Fruit fly (Drosophila melanogaster): ENCODE data around the gene BicD.

The BicD gene

DNA sequence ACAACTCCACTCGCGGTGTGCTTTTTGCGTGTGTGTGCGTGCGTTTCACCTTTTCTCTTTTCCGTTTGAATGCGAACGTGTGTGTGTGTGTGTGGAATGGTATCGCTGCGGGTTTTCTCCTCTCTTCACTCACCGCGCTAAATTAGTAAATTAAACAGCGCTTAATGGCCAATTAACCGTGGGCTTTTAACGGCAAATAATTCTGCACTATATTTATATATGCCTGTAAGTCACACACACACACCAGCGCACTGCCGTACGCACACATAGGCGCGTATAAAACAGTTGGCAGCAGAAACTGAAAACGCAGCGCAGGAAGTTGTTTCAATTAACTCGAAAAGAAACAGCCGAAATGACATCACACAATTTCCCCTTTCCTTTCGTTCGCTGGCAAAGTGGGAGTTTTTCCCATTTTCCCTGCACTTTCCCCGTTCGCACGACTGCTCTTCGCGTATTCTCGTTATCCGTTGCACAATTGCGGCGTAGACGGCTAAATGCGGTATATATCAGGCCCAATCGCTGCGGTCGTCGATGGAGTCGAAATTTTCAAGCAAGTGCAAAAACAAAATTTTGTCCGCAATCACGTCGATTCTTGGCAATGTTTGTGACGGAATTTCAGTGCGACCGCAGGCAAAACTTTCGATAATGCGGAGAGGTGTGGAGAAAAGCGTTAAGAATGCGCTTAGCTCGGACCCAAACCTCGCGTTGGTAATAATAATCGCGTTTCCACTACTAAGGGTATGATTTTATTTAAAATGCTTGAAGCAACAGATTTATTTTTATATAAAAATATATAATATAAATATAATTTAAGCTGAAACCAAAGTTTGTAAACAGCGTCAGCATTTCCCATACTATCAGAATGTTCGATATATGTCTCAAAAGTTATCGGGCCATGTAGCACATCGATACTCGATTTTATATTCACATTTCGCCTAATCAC, at the start of gene BicD (continued):
- TF ChIP-seq emc (GFP tag; optimal IDR thresholded peaks at IDR 0.05): no peak
- TF ChIP-seq CG17361 (GFP tag; IDR thresholded peaks at IDR 0.05): 0 out of 3 replicates have a peak, but pooled peaks have one; percentile 36
- TF ChIP-seq CG7357 (GFP tag; IDR thresholded peaks at IDR 0.05): peak; percentile 91
- no peak for TF ChIP-seq tx (GFP tag; optimal IDR thresholded peaks at IDR 0.05)
- TF ChIP-seq eyg (GFP tag; optimal IDR thresholded peaks at IDR 0.05): no peak
- TF ChIP-seq kay (GFP tag; optimal IDR thresholded peaks at IDR 0.05): no peak
- no peak for TF ChIP-seq CG2889 (GFP tag; IDR thresholded peaks at IDR 0.05)
- no peak for TF ChIP-seq Awh (GFP tag; IDR thresholded peaks at IDR 0.05)
- TF ChIP-seq lab (GFP tag; optimal IDR thresholded peaks at IDR 0.05): peak; percentile 31
- TF ChIP-seq sr (GFP tag; IDR thresholded peaks at IDR 0.05): no peak
- no peak for TF ChIP-seq CG8089 (GFP tag; optimal IDR thresholded peaks at IDR 0.05)
- no peak for TF ChIP-seq CG31224 (GFP tag; IDR thresholded peaks at IDR 0.05)
- TF ChIP-seq CG9797 (GFP tag; optimal IDR thresholded peaks at IDR 0.05): peak; percentile 80
- TF ChIP-seq crol (GFP tag; IDR thresholded peaks at IDR 0.05): no peak
- TF ChIP-seq CG7928 (GFP tag; optimal IDR thresholded peaks at IDR 0.05): peak; percentile 11
- TF ChIP-seq Hmx (GFP tag; optimal IDR thresholded peaks at IDR 0.05): no peak
- TF ChIP-seq Chrac-16 (GFP tag; optimal IDR thresholded peaks at IDR 0.05): no peak
- peak; percentile 24 for TF ChIP-seq CG13296 (GFP tag; optimal IDR thresholded peaks at IDR 0.05)
- no peak for TF ChIP-seq CG8765 (GFP tag; IDR thresholded peaks at IDR 0.05)
- TF ChIP-seq CG9817 (tag; optimal IDR thresholded peaks at IDR 0.05): no peak
- peak; percentile 37 for TF ChIP-seq sens (GFP tag)
- TF ChIP-seq CkIIα-i1 (GFP tag; IDR thresholded peaks at IDR 0.05): no peak
- peak; percentile 45 for TF ChIP-seq nerfin-2 (GFP tag; IDR thresholded peaks at IDR 0.05; ENCODE audit: partially characterized antibody)
- no peak for TF ChIP-seq bowl (GFP tag; IDR thresholded peaks at IDR 0.05)
- no peak for TF ChIP-seq CG12155 (GFP tag; optimal IDR thresholded peaks at IDR 0.05)
- TF ChIP-seq B-H1 (GFP tag; IDR thresholded peaks at IDR 0.05): no peak
- TF ChIP-seq Taf1 (GFP tag; IDR thresholded peaks at IDR 0.05): no peak
- no peak for TF ChIP-seq Hand (GFP tag; optimal IDR thresholded peaks at IDR 0.05)
- TF ChIP-seq YL-1 (GFP tag; optimal IDR thresholded peaks at IDR 0.05): peak; percentile 76
- TF ChIP-seq CG11723 (GFP tag; optimal IDR thresholded peaks at IDR 0.05): no peak
- TF ChIP-seq CG18262 (tag; optimal IDR thresholded peaks at IDR 0.05): peak; percentile 11
- TF ChIP-seq sima (GFP tag; optimal IDR thresholded peaks at IDR 0.05): no peak
- TF ChIP-seq tna (GFP tag; IDR thresholded peaks at IDR 0.05; ENCODE audit: partially characterized antibody): no peak; the same call in 1 of the 2 replicates
- TF ChIP-seq Blimp-1 (GFP tag; optimal IDR thresholded peaks at IDR 0.05): peak; percentile 2
- TF ChIP-seq dimm (GFP tag; IDR thresholded peaks at IDR 0.05): no peak
- TF ChIP-seq Poxn (GFP tag; IDR thresholded peaks at IDR 0.05): no peak
- peak; percentile 1 for TF ChIP-seq caup (GFP tag; optimal IDR thresholded peaks at IDR 0.05; ENCODE audit: severe bottlenecking)
- TF ChIP-seq fd102C (GFP tag; optimal IDR thresholded peaks at IDR 0.05): no peak
- no peak for TF ChIP-seq usp (GFP tag; optimal IDR thresholded peaks at IDR 0.05)
- TF ChIP-seq fd64A (GFP tag; optimal IDR thresholded peaks at IDR 0.05): no peak
- no peak for TF ChIP-seq CG11085 (GFP tag; IDR thresholded peaks at IDR 0.05)
- TF ChIP-seq CG42726 (GFP tag; IDR thresholded peaks at IDR 0.05; ENCODE audit: partially characterized antibody): peak; percentile 35; the same call in 1 of the 2 replicates
- TF ChIP-seq CG33557 (GFP tag; optimal IDR thresholded peaks at IDR 0.05): no peak
- TF ChIP-seq Usf (GFP tag; optimal IDR thresholded peaks at IDR 0.05): no peak
- TF ChIP-seq CG18764 (GFP tag; optimal IDR thresholded peaks at IDR 0.05): no peak
- TF ChIP-seq tgo (GFP tag; IDR thresholded peaks at IDR 0.05): no peak
- TF ChIP-seq CG6854 (GFP tag; optimal IDR thresholded peaks at IDR 0.05): no peak
- TF ChIP-seq Dek (tag; optimal IDR thresholded peaks at IDR 0.05): peak; percentile 24
- TF ChIP-seq CG3726 (GFP tag; IDR thresholded peaks at IDR 0.05): no peak

All from whole organism, embryonic.